Fruit fly (Drosophila melanogaster) whole organism, embryonic: ENCODE data around the gene Rnf146.

Experiments used
- B-H2 ChIP-seq: fragments of 200-800 bp; sonication (Bioruptor generic); optimal IDR thresholded peaks from 2 replicates; lab custom pipeline; 2018; ENCODE audit warnings: missing biosample characterization, mild to moderate bottlenecking, missing genetic modification characterization
- BEAF-32 ChIP-seq: fragments of 200-800 bp; sonication (Bioruptor generic); optimal IDR thresholded peaks from 3 replicates; lab custom pipeline; 2017; ENCODE audit warnings: missing biosample characterization, missing genetic modification characterization, mild to moderate bottlenecking, moderate library complexity, missing genetic modification reagents
- Bgb ChIP-seq: fragments of 200-800 bp; sonication (Bioruptor generic); IDR thresholded peaks from 2 replicates; pipeline ENCODE4 v1.3.6; 2022; ENCODE audit warnings: missing biosample characterization, missing genetic modification characterization; ENCODE audit not compliant: partially characterized antibody
- CG10267 ChIP-seq: fragments of 200-800 bp; sonication (Bioruptor generic); optimal IDR thresholded peaks from 2 replicates; lab custom pipeline; 2018; ENCODE audit warnings: missing biosample characterization, mild to moderate bottlenecking, missing genetic modification characterization, moderate library complexity
- CG10543 ChIP-seq: fragments of 200-800 bp; sonication (Bioruptor generic); optimal IDR thresholded peaks from 3 replicates; lab custom pipeline; 2017; ENCODE audit warnings: missing biosample characterization, mild to moderate bottlenecking, missing genetic modification characterization, moderate library complexity
- CG10654 ChIP-seq: fragments of 200-800 bp; sonication (Bioruptor generic); optimal IDR thresholded peaks from 2 replicates; lab custom pipeline; 2016; ENCODE audit warnings: missing biosample characterization, missing genetic modification characterization
- CG15514 ChIP-seq: fragments of 200-800 bp; sonication (Bioruptor generic); optimal IDR thresholded peaks from 3 replicates; lab custom pipeline; 2017; ENCODE audit warnings: missing biosample characterization, missing genetic modification characterization, mild to moderate bottlenecking, moderate library complexity, missing genetic modification reagents
- CG15601 ChIP-seq: fragments of 200-800 bp; sonication (Bioruptor generic); optimal IDR thresholded peaks from 3 replicates; lab custom pipeline; 2019; ENCODE audit warnings: missing biosample characterization, mild to moderate bottlenecking, missing genetic modification characterization, moderate library complexity
- CG1603 ChIP-seq: fragments of 200-800 bp; sonication (Bioruptor generic); optimal IDR thresholded peaks from 2 replicates; lab custom pipeline; 2019; ENCODE audit warnings: missing biosample characterization, mild to moderate bottlenecking, missing genetic modification characterization, moderate library complexity
- CG30403 ChIP-seq: fragments of 200-800 bp; sonication (Bioruptor generic); optimal IDR thresholded peaks from 3 replicates; lab custom pipeline; 2016; ENCODE audit warnings: missing biosample characterization, missing genetic modification characterization
- CG30431 ChIP-seq: fragments of 200-800 bp; sonication (Bioruptor generic); optimal IDR thresholded peaks from 2 replicates; lab custom pipeline; 2017; ENCODE audit warnings: missing biosample characterization, missing genetic modification characterization
- CG32767 ChIP-seq: fragments of 200-800 bp; sonication (Bioruptor generic); IDR thresholded peaks from 2 replicates; pipeline ENCODE4 v1.3.6; 2022; ENCODE audit warnings: missing biosample characterization, missing genetic modification characterization
- CG34224 ChIP-seq: fragments of 200-800 bp; sonication (Bioruptor generic); IDR thresholded peaks from 3 replicates; pipeline ENCODE4 v1.3.6; 2022; ENCODE audit warnings: missing biosample characterization, missing genetic modification characterization; ENCODE audit not compliant: partially characterized antibody
- CG4360 ChIP-seq: fragments of 200-800 bp; sonication (Bioruptor generic); IDR thresholded peaks from 2 replicates; pipeline ENCODE4 v1.3.6; 2022; ENCODE audit warnings: missing biosample characterization, missing genetic modification characterization
- CG4617 ChIP-seq: fragments of 200-800 bp; sonication (Bioruptor generic); optimal IDR thresholded peaks from 3 replicates; lab custom pipeline; 2016; ENCODE audit warnings: missing biosample characterization, missing genetic modification characterization, borderline replicate concordance
- CG4730 ChIP-seq: fragments of 200-800 bp; sonication (Bioruptor generic); IDR thresholded peaks from 2 replicates; pipeline ENCODE4 v1.3.6; 2022; ENCODE audit warnings: missing biosample characterization, missing genetic modification characterization
- CG7271 ChIP-seq: fragments of 200-800 bp; sonication (Bioruptor generic); optimal IDR thresholded peaks from 2 replicates; lab custom pipeline; 2018; ENCODE audit warnings: missing biosample characterization, mild to moderate bottlenecking, missing genetic modification characterization, moderate library complexity
- CG8924 ChIP-seq: fragments of 200-800 bp; optimal IDR thresholded peaks from 3 replicates; lab custom pipeline; 2019; ENCODE audit warnings: missing biosample characterization, mild to moderate bottlenecking, missing genetic modification characterization, moderate library complexity
- CG9817 ChIP-seq: fragments of 200-800 bp; sonication (Bioruptor generic); optimal IDR thresholded peaks from 2 replicates; lab custom pipeline; 2018; ENCODE audit warnings: missing biosample characterization, mild to moderate bottlenecking, missing genetic modification characterization, moderate library complexity
- D ChIP-seq, 2 experiments: fragments of 200-800 bp in 1 of 2; fragments of >200 bp in 1 of 2; sonication (Bioruptor generic) in 1 of 2; optimal IDR thresholded peaks; 2 replicates in 1 of 2; 3 replicates in 1 of 2; lab custom pipeline; 2017; ENCODE audit warnings: mild to moderate bottlenecking in 1 of 2, missing biosample characterization in 1 of 2, missing genetic modification characterization in 1 of 2, missing genetic modification reagents in 1 of 2
- D19B ChIP-seq: fragments of 200-800 bp; sonication (Bioruptor generic); optimal IDR thresholded peaks from 2 replicates; lab custom pipeline; 2017; ENCODE audit warnings: missing biosample characterization, mild to moderate bottlenecking, missing genetic modification characterization
- Deaf1 ChIP-seq: fragments of 200-800 bp; optimal IDR thresholded peaks from 3 replicates; lab custom pipeline; 2019; ENCODE audit warnings: missing biosample characterization, mild to moderate bottlenecking, missing genetic modification characterization, moderate library complexity
- Dip2 ChIP-seq: fragments of 200-800 bp; sonication (Bioruptor generic); IDR thresholded peaks from 2 replicates; pipeline ENCODE4 v1.3.6; 2022; ENCODE audit warnings: missing biosample characterization, missing genetic modification characterization
- Doc2 ChIP-seq: fragments of 200-800 bp; sonication (Bioruptor generic); IDR thresholded peaks from 2 replicates; pipeline ENCODE4 v1.3.6; 2022; ENCODE audit warnings: missing biosample characterization, missing genetic modification characterization
- Drgx ChIP-seq: fragments of 200-800 bp; sonication (Bioruptor generic); IDR thresholded peaks from 2 replicates; pipeline ENCODE4 v1.3.6; 2022; ENCODE audit warnings: missing biosample characterization, missing genetic modification characterization
- E2f2 ChIP-seq: fragments of 200-800 bp; sonication (Bioruptor generic); IDR thresholded peaks from 2 replicates; pipeline ENCODE4 v1.3.6; 2022; ENCODE audit warnings: missing biosample characterization, missing genetic modification characterization
- Ets97D ChIP-seq: fragments of 200-800 bp; sonication (Bioruptor generic); optimal IDR thresholded peaks from 3 replicates; lab custom pipeline; 2016; ENCODE audit warnings: missing biosample characterization, missing genetic modification characterization
- Fer1 ChIP-seq: fragments of 200-800 bp; sonication (Bioruptor generic); optimal IDR thresholded peaks from 2 replicates; lab custom pipeline; 2017; ENCODE audit warnings: missing biosample characterization, mild to moderate bottlenecking, missing genetic modification characterization
- Fer2 ChIP-seq: fragments of 200-800 bp; sonication (Bioruptor generic); optimal IDR thresholded peaks from 2 replicates; lab custom pipeline; 2018; ENCODE audit warnings: missing biosample characterization, mild to moderate bottlenecking, missing genetic modification characterization, moderate library complexity
- HHEX ChIP-seq: fragments of 200-800 bp; sonication (Bioruptor generic); optimal IDR thresholded peaks from 3 replicates; lab custom pipeline; 2017; ENCODE audit warnings: missing biosample characterization, mild to moderate bottlenecking, missing genetic modification characterization, missing genetic modification reagents
- HmgZ ChIP-seq: fragments of 200-800 bp; sonication (Bioruptor generic); optimal IDR thresholded peaks from 2 replicates; lab custom pipeline; 2018; ENCODE audit warnings: missing biosample characterization, mild to moderate bottlenecking, missing genetic modification characterization
- Lhr ChIP-seq: fragments of 200-800 bp; sonication (Bioruptor generic); optimal IDR thresholded peaks from 3 replicates; lab custom pipeline; 2017; ENCODE audit warnings: mild to moderate bottlenecking, missing biosample characterization, missing genetic modification reagents, missing genetic modification characterization
- MBD-R2 ChIP-seq: fragments of 200-800 bp; sonication (Bioruptor generic); IDR thresholded peaks from 2 replicates; pipeline ENCODE4 v1.3.6; 2022; ENCODE audit warnings: missing biosample characterization, missing genetic modification characterization
- Mad ChIP-seq: fragments of 200-800 bp; sonication (Bioruptor generic); optimal IDR thresholded peaks from 2 replicates; lab custom pipeline; 2016; ENCODE audit warnings: missing biosample characterization, missing genetic modification characterization
- Max ChIP-seq: fragments of 200-800 bp; sonication (Bioruptor generic); optimal IDR thresholded peaks from 2 replicates; lab custom pipeline; 2016; ENCODE audit warnings: missing biosample characterization, mild to moderate bottlenecking, missing genetic modification characterization
- Med ChIP-seq: fragments of 200-800 bp; sonication (Bioruptor generic); peaks from one replicate; lab custom pipeline; 2016; ENCODE audit warnings: missing biosample characterization, missing genetic modification characterization, mild to moderate bottlenecking, inconsistent platforms, moderate library complexity
- PHDP ChIP-seq: fragments of 200-800 bp; sonication (Bioruptor generic); optimal IDR thresholded peaks from 3 replicates; lab custom pipeline; 2018; ENCODE audit warnings: missing biosample characterization, mild to moderate bottlenecking, missing genetic modification characterization, moderate library complexity
- Sox100B ChIP-seq: fragments of 200-800 bp; sonication (Bioruptor generic); optimal IDR thresholded peaks from 3 replicates; lab custom pipeline; 2018; ENCODE audit warnings: missing biosample characterization, mild to moderate bottlenecking, missing genetic modification characterization
- YL-1 ChIP-seq: fragments of 200-800 bp; sonication (Bioruptor generic); optimal IDR thresholded peaks from 3 replicates; lab custom pipeline; 2017; ENCODE audit warnings: missing biosample characterization, mild to moderate bottlenecking, missing genetic modification characterization
- chinmo ChIP-seq: fragments of 200-800 bp; sonication (Bioruptor generic); IDR thresholded peaks from 4 replicates; pipeline ENCODE4 v1.3.6; 2022; ENCODE audit warnings: missing biosample characterization, missing genetic modification characterization; ENCODE audit not compliant: partially characterized antibody
- crc ChIP-seq: fragments of 200-800 bp; sonication (Bioruptor generic); optimal IDR thresholded peaks from 2 replicates; lab custom pipeline; 2016; ENCODE audit warnings: missing biosample characterization, missing genetic modification characterization
- crol ChIP-seq: fragments of 200-800 bp; sonication (Bioruptor generic); IDR thresholded peaks from 2 replicates; pipeline ENCODE4 v1.3.6; 2022; ENCODE audit warnings: missing biosample characterization, missing genetic modification characterization
- hth ChIP-seq: fragments of >200 bp; optimal IDR thresholded peaks from 2 replicates; lab custom pipeline; 2017; ENCODE audit warnings: inconsistent platforms
- lbe ChIP-seq: fragments of 200-800 bp; sonication (Bioruptor generic); optimal IDR thresholded peaks from 2 replicates; lab custom pipeline; 2016; ENCODE audit warnings: missing biosample characterization, mild to moderate bottlenecking, missing genetic modification characterization
- nom ChIP-seq: fragments of 200-800 bp; sonication (Bioruptor generic); optimal IDR thresholded peaks from 2 replicates; lab custom pipeline; 2017; ENCODE audit warnings: missing biosample characterization, missing genetic modification characterization, mild to moderate bottlenecking, moderate library complexity, missing genetic modification reagents
- pzg ChIP-seq: fragments of 200-800 bp; sonication (Bioruptor generic); optimal IDR thresholded peaks from 3 replicates; lab custom pipeline; 2018; ENCODE audit warnings: missing biosample characterization, mild to moderate bottlenecking, missing genetic modification characterization, moderate library complexity
- trem ChIP-seq: fragments of 200-800 bp; optimal IDR thresholded peaks from 3 replicates; lab custom pipeline; 2019; ENCODE audit warnings: missing biosample characterization, mild to moderate bottlenecking, missing genetic modification characterization, moderate library complexity
- zen ChIP-seq: fragments of 200-800 bp; sonication (Bioruptor generic); optimal IDR thresholded peaks from 3 replicates; lab custom pipeline; 2018; ENCODE audit warnings: missing biosample characterization, mild to moderate bottlenecking, missing genetic modification characterization, moderate library complexity

Rnf146 gene

dm6 chr3L:19642448-19643020 lies at the start of gene Rnf146:
Gene Rnf146 (minus strand): TSS chr3L:19642816.
- TF ChIP-seq Ets97D (GFP tag; lab: Kevin White, UChicago): peak; percentile 65
- TF ChIP-seq CG4730: no peak
- TF ChIP-seq Deaf1 (tag; lab: Kevin White, UChicago): no peak
- TF ChIP-seq Sox100B (GFP tag; lab: Kevin White, UChicago): no peak
- TF ChIP-seq Lhr (GFP tag; lab: Kevin White, UChicago): peak; percentile 24
- TF ChIP-seq B-H2 (GFP tag; lab: Kevin White, UChicago): no peak
- no peak for TF ChIP-seq crc (GFP tag; lab: Kevin White, UChicago)
- no peak for TF ChIP-seq zen
- peak; percentile 85 for TF ChIP-seq pzg (GFP tag; lab: Kevin White, UChicago)
- no peak for TF ChIP-seq CG30431 (GFP tag; lab: Kevin White, UChicago)
- no peak for TF ChIP-seq CG32767
- no peak for TF ChIP-seq Mad (GFP tag; lab: Kevin White, UChicago)
- TF ChIP-seq crol (GFP tag; lab: Robert Waterston, UW): peak; percentile 57; the same call in 1 of the 2 replicates
- peak; percentile 94 for TF ChIP-seq CG10267 (tag; lab: Kevin White, UChicago)
- TF ChIP-seq CG15514 (GFP tag; lab: Kevin White, UChicago): peak; percentile 29
- TF ChIP-seq YL-1 (GFP tag; lab: Kevin White, UChicago): peak; percentile 20
- TF ChIP-seq PHDP (tag; lab: Kevin White, UChicago): peak; percentile 13
- TF ChIP-seq CG10543: no peak
- TF ChIP-seq chinmo (GFP tag; lab: Robert Waterston, UW): peak; percentile 55; the same call in 2 of the 4 replicates
- no peak for TF ChIP-seq D19B (GFP tag; lab: Kevin White, UChicago)
- peak; percentile 29 for TF ChIP-seq Fer1 (GFP tag; lab: Kevin White, UChicago)
- no peak for TF ChIP-seq Dip2 (GFP tag; lab: Robert Waterston, UW)
- TF ChIP-seq MBD-R2 (GFP tag; lab: Robert Waterston, UW): peak; percentile 74
- TF ChIP-seq Med (GFP tag; lab: Kevin White, UChicago): peak; percentile 72
- peak; percentile 7 for TF ChIP-seq Max (GFP tag; lab: Kevin White, UChicago)
- no peak for TF ChIP-seq hth (lab: Kevin White, UChicago)
- TF ChIP-seq CG1603: peak; percentile 49
- no peak for TF ChIP-seq Fer2 (tag; lab: Kevin White, UChicago)
- TF ChIP-seq Drgx (GFP tag; lab: Robert Waterston, UW): no peak
- TF ChIP-seq CG10654 (GFP tag; lab: Kevin White, UChicago): no peak
- TF ChIP-seq lbe (GFP tag; lab: Kevin White, UChicago): peak; percentile 24
- TF ChIP-seq CG4617 (GFP tag; lab: Kevin White, UChicago): peak; percentile 82
- TF ChIP-seq CG15601 (tag; lab: Kevin White, UChicago): peak; percentile 26
- TF ChIP-seq Doc2 (GFP tag; lab: Robert Waterston, UW): no peak
- peak; percentile 34; the same call in 1 of the 3 replicates for TF ChIP-seq CG34224 (GFP tag; lab: Robert Waterston, UW)
- peak; percentile 8 for TF ChIP-seq HmgZ (tag; lab: Kevin White, UChicago)
- TF ChIP-seq CG9817 (tag; lab: Kevin White, UChicago): no peak
- no peak for TF ChIP-seq HHEX
- TF ChIP-seq BEAF-32 (GFP tag; lab: Kevin White, UChicago): peak; percentile 15
- 0 out of 2 replicates have a peak, but pooled peaks have one; percentile 43 for TF ChIP-seq CG4360 (GFP tag; lab: Robert Waterston, UW)
- TF ChIP-seq CG7271 (tag; lab: Kevin White, UChicago): no peak
- 0 out of 2 replicates have a peak, but pooled peaks have one; percentile 16 for TF ChIP-seq Bgb (GFP tag; lab: Robert Waterston, UW)
- peak; percentile 21 for TF ChIP-seq CG8924 (tag; lab: Kevin White, UChicago)
- peak; percentile 97 for TF ChIP-seq E2f2 (GFP tag; lab: Robert Waterston, UW)
- TF ChIP-seq trem: peak; percentile 78
- TF ChIP-seq D (optimal IDR thresholded peaks at IDR 0.05; lab: Kevin White, UChicago): peak; percentile 45
- TF ChIP-seq D (GFP tag; optimal IDR thresholded peaks at IDR 0.05; lab: Kevin White, UChicago): no peak
- peak; percentile 16 for TF ChIP-seq nom
- TF ChIP-seq CG30403 (GFP tag; lab: Kevin White, UChicago): peak; percentile 8
